Fruit fly (Drosophila melanogaster) whole organism, pupa: ENCODE data around the gene Unr.

Source experiments
- CG14655 ChIP-seq: fragments of 200-800 bp; sonication (Bioruptor generic); optimal IDR thresholded peaks from 3 replicates; lab custom pipeline; 2017; ENCODE audit warnings: mild to moderate bottlenecking, missing biosample characterization, missing genetic modification reagents, missing genetic modification characterization
- CG15710 ChIP-seq: fragments of 200-800 bp; sonication (Bioruptor generic); optimal IDR thresholded peaks from 2 replicates; lab custom pipeline; 2018; ENCODE audit warnings: missing biosample characterization, mild to moderate bottlenecking, missing genetic modification characterization, moderate library complexity
- CG4496 ChIP-seq: fragments of 200-800 bp; sonication (Bioruptor generic); IDR thresholded peaks from 3 replicates; pipeline ENCODE4 v1.3.6; 2022; ENCODE audit warnings: missing biosample characterization, missing genetic modification characterization
- EcR ChIP-seq: fragments of 200-800 bp; sonication (Bioruptor generic); optimal IDR thresholded peaks from 3 replicates; lab custom pipeline; 2019; ENCODE audit warnings: missing biosample characterization, missing genetic modification characterization, mild to moderate bottlenecking, moderate library complexity, missing genetic modification reagents
- Ets98B ChIP-seq: fragments of 200-800 bp; sonication (Bioruptor generic); IDR thresholded peaks from 2 replicates; pipeline ENCODE4 v1.3.6; 2022; ENCODE audit warnings: missing biosample characterization, missing genetic modification characterization
- Pif1A ChIP-seq: fragments of 200-800 bp; sonication (Bioruptor generic); optimal IDR thresholded peaks from 3 replicates; lab custom pipeline; 2016; ENCODE audit warnings: missing biosample characterization, missing genetic modification characterization
- Snoo ChIP-seq: fragments of 200-800 bp; sonication (Bioruptor generic); optimal IDR thresholded peaks from 3 replicates; lab custom pipeline; 2017; ENCODE audit warnings: missing biosample characterization, mild to moderate bottlenecking, missing genetic modification characterization, inconsistent platforms
- fd96Ca ChIP-seq: fragments of 200-800 bp; sonication (Bioruptor generic); IDR thresholded peaks from 3 replicates; pipeline ENCODE4 v1.3.6; 2022; ENCODE audit warnings: missing biosample characterization, missing genetic modification characterization

- TF ChIP-seq Snoo (tag; lab: Kevin White, UChicago), result no peak
- no peak for TF ChIP-seq Ets98B (GFP tag; lab: Robert Waterston, UW)
- no peak for TF ChIP-seq CG14655 (GFP tag; lab: Kevin White, UChicago)
- no peak for TF ChIP-seq fd96Ca (GFP tag; lab: Robert Waterston, UW)
- no peak for TF ChIP-seq EcR (GFP tag; lab: Kevin White, UChicago)
- no peak for TF ChIP-seq Pif1A (GFP tag; lab: Kevin White, UChicago)
- no peak for TF ChIP-seq CG4496 (GFP tag; lab: Robert Waterston, UW)
- TF ChIP-seq CG15710 (tag; lab: Kevin White, UChicago), result no peak
Measured at dm6 chr3L:8412725-8413124, 29.5 kb downstream of the Unr start, which contains the start of the genes Oseg1 and mtrm.
